Worm (Caenorhabditis elegans): ENCODE results near the gene F32D8.3.

Gene F32D8.3

ce11 chrV:10889774-10890173 is 3.1 kb downstream of the F32D8.3 start:
- TF ChIP-seq klf-2 (GFP tag; conservative IDR thresholded peaks at IDR 0.05) (no peak), cog-1 (tag; optimal IDR thresholded peaks at IDR 0.05) (no peak), med-1 (GFP tag; optimal IDR thresholded peaks at IDR 0.05; ENCODE audit: insufficient read depth) (no peak), ztf-29 (GFP tag; IDR thresholded peaks at IDR 0.05) (no peak), T22C8.4 (GFP tag; IDR thresholded peaks at IDR 0.05) (no peak), tab-1 (GFP tag; IDR thresholded peaks at IDR 0.05) (no peak), ztf-23 (GFP tag; IDR thresholded peaks at IDR 0.05) (no peak), flt-1 (GFP tag; IDR thresholded peaks at IDR 0.05) (no peak), ref-1 (GFP tag; conservative IDR thresholded peaks at IDR 0.05) (no peak)

ce11 chrV:10890980-10891379 is 4.3 kb downstream of the F32D8.3 start, which contains the start of gene F32D8.12:
F32D8.12 (minus strand) TSS chrV:10891027.
- TF ChIP-seq ref-1 (GFP tag; conservative IDR thresholded peaks at IDR 0.05) (no peak), ztf-29 (GFP tag; IDR thresholded peaks at IDR 0.05) (no peak), flt-1 (GFP tag; IDR thresholded peaks at IDR 0.05) (no peak)

- TF ChIP-seq ztf-23 (GFP tag; IDR thresholded peaks at IDR 0.05) (no peak), klf-2 (GFP tag; conservative IDR thresholded peaks at IDR 0.05) (no peak), med-1 (GFP tag; optimal IDR thresholded peaks at IDR 0.05; ENCODE audit: insufficient read depth) (no peak), ref-1 (GFP tag; conservative IDR thresholded peaks at IDR 0.05) (no peak), flt-1 (GFP tag; IDR thresholded peaks at IDR 0.05) (no peak)
These were observed 7.0 kb downstream of the F32D8.3 start, which contains the start of gene F32D8.4 for ce11 chrV:10893510-10894128. F32D8.4 (minus strand) TSS chrV:10893560.

ce11 chrV:10894601-10895000 is 8.0 kb downstream of the F32D8.3 start, which contains the start of the genes F32D8.14 and F32D8.5:
F32D8.14 (minus strand) TSS chrV:10894788.
F32D8.5 (plus strand) TSS chrV:10894800.
- no peak for TF ChIP-seq ztf-29 (GFP tag; IDR thresholded peaks at IDR 0.05)
- TF ChIP-seq flt-1 (GFP tag; IDR thresholded peaks at IDR 0.05), result peak; percentile 57; the same call in 1 of the 2 replicates
- TF ChIP-seq med-1 (GFP tag; optimal IDR thresholded peaks at IDR 0.05; ENCODE audit: insufficient read depth), result no peak
- no peak for TF ChIP-seq klf-2 (GFP tag; conservative IDR thresholded peaks at IDR 0.05)
- TF ChIP-seq cog-1 (tag; optimal IDR thresholded peaks at IDR 0.05), result peak; percentile 4
- no peak for TF ChIP-seq tab-1 (GFP tag; IDR thresholded peaks at IDR 0.05)
- TF ChIP-seq ztf-23 (GFP tag; IDR thresholded peaks at IDR 0.05), result peak; percentile 78; the same call in 1 of the 2 replicates

ce11 chrV:10896295-10896694 is 9.7 kb downstream of the F32D8.3 start, which contains the start of gene F32D8.13:
F32D8.13 (minus strand) TSS chrV:10896543.
- TF ChIP-seq klf-2 (GFP tag; conservative IDR thresholded peaks at IDR 0.05) (no peak), ztf-29 (GFP tag; IDR thresholded peaks at IDR 0.05) (no peak), tab-1 (GFP tag; IDR thresholded peaks at IDR 0.05) (no peak), cog-1 (tag; optimal IDR thresholded peaks at IDR 0.05) (no peak), T22C8.4 (GFP tag; IDR thresholded peaks at IDR 0.05) (no peak), ref-1 (GFP tag; conservative IDR thresholded peaks at IDR 0.05) (no peak), flt-1 (GFP tag; IDR thresholded peaks at IDR 0.05) (no peak), med-1 (GFP tag; optimal IDR thresholded peaks at IDR 0.05; ENCODE audit: insufficient read depth) (no peak), ztf-23 (GFP tag; IDR thresholded peaks at IDR 0.05) (no peak)

ce11 chrV:10896706-10897105 is 10.1 kb downstream of the F32D8.3 start:
- TF ChIP-seq med-1 (GFP tag; optimal IDR thresholded peaks at IDR 0.05; ENCODE audit: insufficient read depth) (no peak), T22C8.4 (GFP tag; IDR thresholded peaks at IDR 0.05) (no peak), ztf-23 (GFP tag; IDR thresholded peaks at IDR 0.05) (no peak), cog-1 (tag; optimal IDR thresholded peaks at IDR 0.05) (no peak)

ce11 chrV:10897106-10897171 is 10.3 kb downstream of the F32D8.3 start, which contains the start of gene sec-61.G:
sec-61.G (minus strand) TSS chrV:10897143.
- TF ChIP-seq med-1 (GFP tag; optimal IDR thresholded peaks at IDR 0.05; ENCODE audit: insufficient read depth), result no peak
- TF ChIP-seq ztf-23 (GFP tag; IDR thresholded peaks at IDR 0.05), result no peak
- no peak for TF ChIP-seq ztf-29 (GFP tag; IDR thresholded peaks at IDR 0.05)
- TF ChIP-seq cog-1 (tag; optimal IDR thresholded peaks at IDR 0.05), result no peak
- no peak for TF ChIP-seq T22C8.4 (GFP tag; IDR thresholded peaks at IDR 0.05)
- no peak for TF ChIP-seq ref-1 (GFP tag; conservative IDR thresholded peaks at IDR 0.05)
- no peak for TF ChIP-seq tab-1 (GFP tag; IDR thresholded peaks at IDR 0.05)
- no peak for TF ChIP-seq klf-2 (GFP tag; conservative IDR thresholded peaks at IDR 0.05)
- TF ChIP-seq flt-1 (GFP tag; IDR thresholded peaks at IDR 0.05), result no peak

- 0 out of 2 replicates have a peak, but pooled peaks have one; percentile 36 for TF ChIP-seq tab-1 (GFP tag; IDR thresholded peaks at IDR 0.05)
- peak; percentile 86 for TF ChIP-seq flt-1 (GFP tag; IDR thresholded peaks at IDR 0.05)
- TF ChIP-seq T22C8.4 (GFP tag; IDR thresholded peaks at IDR 0.05), result peak; percentile 49; the same call in 1 of the 2 replicates
- no peak for TF ChIP-seq ztf-29 (GFP tag; IDR thresholded peaks at IDR 0.05)
- peak; percentile 90 for TF ChIP-seq ztf-23 (GFP tag; IDR thresholded peaks at IDR 0.05)
- TF ChIP-seq cog-1 (tag; optimal IDR thresholded peaks at IDR 0.05), result peak; percentile 95
- TF ChIP-seq klf-2 (GFP tag; conservative IDR thresholded peaks at IDR 0.05), result no peak
These were observed 10.5 kb downstream of the F32D8.3 start for ce11 chrV:10897172-10897571.

ce11 chrV:10898107-10898506 is 11.5 kb downstream of the F32D8.3 start, which contains the start of gene F32D8.7:
F32D8.7 (plus strand) TSS chrV:10898435.
- TF ChIP-seq tab-1 (GFP tag; IDR thresholded peaks at IDR 0.05) (no peak), klf-2 (GFP tag; conservative IDR thresholded peaks at IDR 0.05) (no peak)

- TF ChIP-seq flt-1 (GFP tag; IDR thresholded peaks at IDR 0.05) (no peak), T22C8.4 (GFP tag; IDR thresholded peaks at IDR 0.05) (no peak), cog-1 (tag; optimal IDR thresholded peaks at IDR 0.05) (no peak), med-1 (GFP tag; optimal IDR thresholded peaks at IDR 0.05; ENCODE audit: insufficient read depth) (no peak), ztf-23 (GFP tag; IDR thresholded peaks at IDR 0.05) (no peak), ref-1 (GFP tag; conservative IDR thresholded peaks at IDR 0.05) (no peak), klf-2 (GFP tag; conservative IDR thresholded peaks at IDR 0.05) (no peak), tab-1 (GFP tag; IDR thresholded peaks at IDR 0.05) (no peak), ztf-29 (GFP tag; IDR thresholded peaks at IDR 0.05) (no peak)
These were observed 12.0 kb downstream of the F32D8.3 start for ce11 chrV:10898629-10899028.
